Worm (Caenorhabditis elegans) whole organism, L4 larva: Measurements from ENCODE around the gene F07G6.8.
A peak's percentile ranks its signal among the peaks of the same experiment; 100 is the strongest.
"Not testable (repeated sequence)": the region's sequence is repeated elsewhere in the genome, so short reads cannot be mapped to it uniquely, and the experiment has no call there.

Source experiments
- D1046.2 ChIP-seq: fragments of 200-800 bp; sonication (Bioruptor generic); IDR thresholded peaks from 2 replicates; pipeline ENCODE4 v1.3.6; 2022; ENCODE audit warnings: missing genetic modification characterization, missing compliant biosample characterization
- ZK337.2 ChIP-seq: fragments of 200-800 bp; sonication (Bioruptor generic); IDR thresholded peaks from 2 replicates; pipeline ENCODE4 v1.3.6; 2022; ENCODE audit warnings: missing genetic modification reagents, missing genetic modification characterization, missing compliant biosample characterization
- aha-1 ChIP-seq: fragments of 150-350 bp; peaks from one replicate; lab custom pipeline; 2014; ENCODE audit warnings: missing biosample characterization, missing genetic modification characterization
- attf-4 ChIP-seq: sonication (generic microtip); optimal IDR thresholded peaks from 3 replicates; lab custom pipeline; 2017; ENCODE audit warnings: missing biosample characterization, missing genetic modification characterization
- ceh-32 ChIP-seq: sonication (generic microtip); optimal IDR thresholded peaks from 2 replicates; lab custom pipeline; 2016; ENCODE audit warnings: mild to moderate bottlenecking, missing genetic modification characterization, missing compliant biosample characterization; ENCODE audit not compliant: poor library complexity
- cey-2 ChIP-seq: sonication (generic microtip); optimal IDR thresholded peaks from 3 replicates; lab custom pipeline; 2017; ENCODE audit warnings: missing genetic modification characterization, mild to moderate bottlenecking, missing compliant biosample characterization, antibody characterized with exemption, borderline replicate concordance; ENCODE audit not compliant: insufficient read depth
- ctbp-1 ChIP-seq: fragments of 200-800 bp; sonication (Bioruptor generic); IDR thresholded peaks from 2 replicates; pipeline ENCODE4 v1.3.6; 2022; ENCODE audit warnings: missing genetic modification reagents, missing genetic modification characterization, missing compliant biosample characterization
- daf-8 ChIP-seq: fragments of 200-800 bp; sonication (Bioruptor generic); IDR thresholded peaks from 2 replicates; pipeline ENCODE4 v1.3.6; 2022; ENCODE audit warnings: missing genetic modification characterization, missing compliant biosample characterization
- dmd-9 ChIP-seq: fragments of 200-800 bp; sonication (Bioruptor generic); IDR thresholded peaks from 2 replicates; pipeline ENCODE4 v1.3.6; 2022; ENCODE audit warnings: missing genetic modification reagents, missing genetic modification characterization, missing compliant biosample characterization
- duxl-1 ChIP-seq: sonication (generic microtip); optimal IDR thresholded peaks from 2 replicates; lab custom pipeline; 2016; ENCODE audit warnings: mild to moderate bottlenecking, missing genetic modification characterization, moderate library complexity, missing compliant biosample characterization; ENCODE audit not compliant: poor library complexity
- egl-27 ChIP-seq: sonication (generic microtip); optimal IDR thresholded peaks from 3 replicates; lab custom pipeline; 2017; ENCODE audit warnings: missing biosample characterization, missing genetic modification reagents, missing genetic modification characterization
- egl-43 ChIP-seq: fragments of 200-800 bp; sonication (Bioruptor generic); IDR thresholded peaks from 2 replicates; pipeline ENCODE4 v1.3.6; 2022; ENCODE audit warnings: missing genetic modification reagents, missing genetic modification characterization, missing compliant biosample characterization
- lim-7 ChIP-seq: fragments of 200-800 bp; sonication (Bioruptor generic); IDR thresholded peaks from 2 replicates; pipeline ENCODE4 v1.3.6; 2022; ENCODE audit warnings: missing genetic modification characterization, missing compliant biosample characterization
- madf-9 ChIP-seq: fragments of 200-800 bp; sonication (Bioruptor generic); conservative IDR thresholded peaks from 2 replicates; pipeline ENCODE4 v1.3.6; 2022; ENCODE audit warnings: missing genetic modification reagents, missing genetic modification characterization, missing compliant biosample characterization
- mep-1 ChIP-seq: fragments of 150-350 bp; sonication (generic microtip); optimal IDR thresholded peaks from 3 replicates; lab custom pipeline; 2014; ENCODE audit warnings: missing biosample characterization, missing genetic modification characterization
- nhr-10 ChIP-seq: fragments of 150-350 bp; optimal IDR thresholded peaks from 2 replicates; lab custom pipeline; 2014; ENCODE audit warnings: missing biosample characterization, missing genetic modification characterization
- nhr-76 ChIP-seq: fragments of 150-350 bp; optimal IDR thresholded peaks from 2 replicates; lab custom pipeline; 2014; ENCODE audit warnings: missing biosample characterization, missing genetic modification characterization
- rbr-2 ChIP-seq: sonication (generic microtip); optimal IDR thresholded peaks from 2 replicates; lab custom pipeline; 2016; ENCODE audit warnings: missing genotype, missing genetic modification characterization, missing compliant biosample characterization
- saeg-2 ChIP-seq: fragments of 200-800 bp; sonication (Bioruptor generic); IDR thresholded peaks from 2 replicates; pipeline ENCODE4 v1.3.6; 2022; ENCODE audit warnings: missing genetic modification reagents, missing genetic modification characterization, missing compliant biosample characterization
- set-16 ChIP-seq: fragments of 200-800 bp; sonication (Bioruptor generic); IDR thresholded peaks from 2 replicates; pipeline ENCODE4 v1.3.6; 2022; ENCODE audit warnings: missing genetic modification reagents, missing genetic modification characterization, missing compliant biosample characterization
- snpc-1.2 ChIP-seq: fragments of 200-800 bp; sonication (Bioruptor generic); IDR thresholded peaks from 2 replicates; pipeline ENCODE4 v1.3.6; 2022; ENCODE audit warnings: missing genetic modification reagents, missing genetic modification characterization, missing compliant biosample characterization
- tra-1 ChIP-seq: fragments of 200-800 bp; sonication (Bioruptor generic); IDR thresholded peaks from 2 replicates; pipeline ENCODE4 v1.3.6; 2022; ENCODE audit warnings: missing genetic modification reagents, missing genetic modification characterization, missing compliant biosample characterization
- unc-62 ChIP-seq, 3 experiments: fragments of 150-350 bp in 1 of 3; sonication (generic microtip); optimal IDR thresholded peaks in 2 of 3; peaks in 1 of 3; 1 replicate in 1 of 3; 2 replicates in 2 of 3; lab custom pipeline; 2014 to 2017; ENCODE audit warnings: missing biosample characterization in 3 of 3, missing genetic modification characterization in 3 of 3, missing genetic modification reagents in 3 of 3, missing genotype in 1 of 3
- zip-11 ChIP-seq: fragments of 200-800 bp; sonication (Bioruptor generic); IDR thresholded peaks from 2 replicates; pipeline ENCODE4 v1.3.6; 2022; ENCODE audit warnings: missing genetic modification characterization, missing compliant biosample characterization
- ztf-11 ChIP-seq: fragments of 150-350 bp; optimal IDR thresholded peaks from 2 replicates; lab custom pipeline; 2014; ENCODE audit warnings: missing biosample characterization, missing genetic modification characterization

The F07G6.8 gene

ce11 chrX:1690894-1691293 lies 29.4 kb downstream of the F07G6.8 start, which contains the start of gene C36C9.6:
C36C9.6 (minus strand) TSS chrX:1690994.
- TF ChIP-seq cey-2; nhr-76 (tag; lab: Kevin White, UChicago); egl-27 (tag; lab: Kevin White, UChicago): not testable (repeated sequence)

ce11 chrX:1689996-1690395 lies 30.3 kb downstream of the F07G6.8 start, which contains the start of gene C36C9.12:
C36C9.12 (minus strand) TSS chrX:1690096.
- TF ChIP-seq attf-4; dmd-9 (GFP tag; lab: Robert Waterston, UW); zip-11: not testable (repeated sequence)

DNA sequence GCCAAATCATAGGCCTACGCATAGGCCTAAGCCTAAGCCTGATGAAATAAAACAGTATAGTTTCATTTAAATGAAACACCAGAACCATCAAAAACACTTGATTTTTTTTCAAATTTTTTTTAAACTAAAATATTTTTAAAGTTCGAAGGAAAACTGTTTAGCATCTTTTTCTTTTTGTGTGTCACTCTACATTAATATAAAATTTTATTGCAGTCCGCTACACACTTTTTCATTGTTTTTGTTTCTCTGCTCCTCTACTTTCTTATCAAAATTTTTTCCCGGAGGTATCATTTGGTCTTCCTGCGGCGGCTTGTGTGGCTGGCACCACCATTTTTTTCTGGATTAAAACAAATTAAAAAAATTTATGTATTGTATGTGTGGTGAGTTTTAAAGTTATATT lies 33.2 kb downstream of the F07G6.8 start, which contains the start of gene C36C9.11:
TSS of gene C36C9.11 (plus strand) at position 301 of the 400 bp plus-strand sequence.
- not testable (repeated sequence) for TF ChIP-seq ztf-11 (tag; lab: Kevin White, UChicago); ctbp-1 (GFP tag; lab: Robert Waterston, UW); ZK337.2

DNA sequence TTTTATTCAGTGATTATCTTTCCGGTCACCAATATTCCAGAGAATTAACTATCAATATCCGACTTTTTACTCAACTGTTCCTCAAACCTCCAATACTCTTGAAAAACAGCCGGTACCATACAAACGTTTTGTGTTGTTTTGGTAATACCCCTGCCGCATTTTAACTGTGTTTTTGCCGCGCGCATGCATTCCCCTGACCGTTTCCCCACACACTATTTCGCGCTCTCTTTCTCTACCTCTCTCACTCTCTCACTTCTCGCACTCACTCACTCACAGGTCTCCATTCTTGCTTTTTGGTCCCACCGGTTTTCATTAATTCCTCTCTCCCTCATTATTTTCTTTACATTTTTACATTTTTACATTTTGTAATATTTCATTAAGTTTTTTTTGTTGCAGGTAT lies 37.7 kb downstream of the F07G6.8 start, which contains the start of gene meg-4:
TSS of gene meg-4 (plus strand) at position 397 of the 400 bp plus-strand sequence.
- TF ChIP-seq rbr-2 (tag; lab: Kevin White, UChicago) (no peak), duxl-1 (tag; lab: Kevin White, UChicago) (peak; percentile 98), madf-9 (no peak), ceh-32 (no peak), nhr-10 (tag; lab: Kevin White, UChicago) (no peak), saeg-2 (GFP tag; lab: Robert Waterston, UW) (no peak), aha-1 (peak; percentile 44)

ce11 chrX:1681482-1681881 lies 38.8 kb downstream of the F07G6.8 start:
- TF ChIP-seq tra-1 (GFP tag; lab: Robert Waterston, UW) (0 out of 2 replicates have a peak, but pooled peaks have one; percentile 8), set-16 (GFP tag; lab: Robert Waterston, UW) (peak; percentile 87)

DNA sequence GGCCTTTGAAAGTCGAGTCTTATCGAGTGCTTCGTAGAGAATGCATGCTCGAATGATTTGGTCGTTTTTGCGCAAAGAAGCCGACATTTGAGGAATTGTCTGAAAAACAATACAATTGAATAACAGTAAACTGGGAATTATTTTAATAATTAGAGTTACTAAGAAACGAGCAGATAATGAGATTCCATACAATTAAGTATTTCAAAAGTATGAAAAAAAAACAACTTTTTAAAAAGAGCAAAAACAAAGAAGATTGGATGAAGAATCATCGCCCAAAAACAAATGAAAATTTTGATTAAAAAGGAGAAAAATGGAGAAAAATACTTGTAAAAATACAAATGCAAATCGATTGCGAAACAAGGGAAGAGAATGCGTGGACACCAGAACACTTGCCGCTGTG lies 42.2 kb downstream of the F07G6.8 start, which contains the start of gene fbxa-170:
TSS of gene fbxa-170 (minus strand) at position 101 of the 400 bp plus-strand sequence.
- no peak for TF ChIP-seq daf-8 (GFP tag; lab: Robert Waterston, UW)
- peak; percentile 16 for TF ChIP-seq aha-1

DNA sequence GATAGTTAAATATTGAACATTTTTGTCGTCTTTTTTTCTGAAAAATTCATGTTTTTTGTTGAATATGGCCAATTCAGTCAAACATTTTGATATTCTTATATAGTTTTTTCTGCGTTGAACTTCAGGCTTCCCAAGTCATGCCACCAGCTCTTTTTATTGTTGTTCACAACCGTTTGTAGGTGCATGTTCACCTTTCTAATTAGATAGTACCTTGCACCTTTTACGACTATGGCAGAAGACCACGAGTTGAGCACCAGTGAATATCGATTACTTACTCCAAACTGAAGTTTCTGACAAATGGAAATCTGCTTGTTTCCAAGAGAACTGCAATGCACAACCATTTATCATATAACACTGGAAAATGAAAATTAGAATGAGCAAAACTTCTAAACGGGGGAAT lies 44.4 kb downstream of the F07G6.8 start:
- TF ChIP-seq mep-1 (tag; lab: Kevin White, UChicago) (no peak), unc-62 (GFP tag; optimal IDR thresholded peaks at IDR 0.05 in 1 of 2; lab: Kevin White, UChicago) (peak in 1 of 2 experiments; percentile 64), unc-62 (tag; optimal IDR thresholded peaks at IDR 0.05; lab: Kevin White, UChicago) (no peak)

DNA sequence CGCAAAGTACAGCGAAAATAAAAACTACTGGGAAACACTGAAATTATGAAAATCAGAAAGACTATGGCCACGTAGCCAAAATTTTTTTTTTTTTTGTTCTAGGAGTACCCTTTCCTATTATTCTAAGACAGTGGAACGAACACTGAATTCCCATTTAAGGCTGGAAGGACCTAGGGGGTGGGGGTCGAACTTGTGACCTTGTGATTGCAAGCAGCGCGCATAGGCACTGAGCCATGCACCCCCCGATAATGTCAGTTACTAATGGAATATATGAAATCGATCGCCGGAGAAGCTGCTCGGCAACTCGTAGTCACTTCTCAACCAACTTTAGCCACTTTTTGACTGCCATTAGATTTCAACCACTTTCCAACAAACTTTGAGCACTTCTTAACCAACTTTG lies 45.1 kb downstream of the F07G6.8 start:
- 0 out of 2 replicates have a peak, but pooled peaks have one; percentile 16 for TF ChIP-seq lim-7 (GFP tag; lab: Robert Waterston, UW)
- TF ChIP-seq snpc-1.2 (GFP tag; lab: Robert Waterston, UW) = peak; percentile 76
- 0 out of 2 replicates have a peak, but pooled peaks have one; percentile 8 for TF ChIP-seq egl-43 (GFP tag; lab: Robert Waterston, UW)
- TF ChIP-seq D1046.2 (GFP tag; lab: Robert Waterston, UW) = 0 out of 2 replicates have a peak, but pooled peaks have one; percentile 11
- TF ChIP-seq, all 104 proteins: peak for 4; not testable (repeated sequence) for 100
